Worm (Caenorhabditis elegans) whole organism, young adult: Measurements from ENCODE around the gene dhs-18.

Source experiments
- F23B12.7 ChIP-seq: sonication (generic microtip); optimal IDR thresholded peaks from 2 replicates; lab custom pipeline; 2017; ENCODE audit warnings: missing genetic modification characterization, mild to moderate bottlenecking, missing compliant biosample characterization, antibody characterized with exemption, moderate library complexity; ENCODE audit not compliant: insufficient read depth
- F33H1.4 ChIP-seq: fragments of 200-800 bp; sonication (Bioruptor generic); IDR thresholded peaks from 2 replicates; pipeline ENCODE4 v1.3.6; 2022; ENCODE audit warnings: missing genetic modification reagents, missing genetic modification characterization, missing compliant biosample characterization
- egrh-3 ChIP-seq: fragments of 200-800 bp; sonication (Bioruptor generic); IDR thresholded peaks from 2 replicates; pipeline ENCODE4 v1.3.6; 2022; ENCODE audit warnings: missing genetic modification reagents, missing genetic modification characterization, missing compliant biosample characterization
- lsy-27 ChIP-seq: sonication (generic microtip); optimal IDR thresholded peaks from 2 replicates; lab custom pipeline; 2017; ENCODE audit warnings: missing genetic modification characterization, mild to moderate bottlenecking, missing compliant biosample characterization, antibody characterized with exemption, missing genotype, borderline replicate concordance; ENCODE audit not compliant: insufficient read depth
- nfya-1 ChIP-seq: sonication (generic microtip); optimal IDR thresholded peaks from 2 replicates; lab custom pipeline; 2017; ENCODE audit warnings: antibody characterized with exemption, missing compliant biosample characterization, missing genetic modification characterization, borderline replicate concordance; ENCODE audit not compliant: insufficient read depth
- nfyb-1 ChIP-seq: fragments of 200-800 bp; sonication (Bioruptor generic); IDR thresholded peaks from 2 replicates; pipeline ENCODE4 v1.3.6; 2022; ENCODE audit warnings: missing genetic modification reagents, missing genetic modification characterization, missing compliant biosample characterization

DNA sequence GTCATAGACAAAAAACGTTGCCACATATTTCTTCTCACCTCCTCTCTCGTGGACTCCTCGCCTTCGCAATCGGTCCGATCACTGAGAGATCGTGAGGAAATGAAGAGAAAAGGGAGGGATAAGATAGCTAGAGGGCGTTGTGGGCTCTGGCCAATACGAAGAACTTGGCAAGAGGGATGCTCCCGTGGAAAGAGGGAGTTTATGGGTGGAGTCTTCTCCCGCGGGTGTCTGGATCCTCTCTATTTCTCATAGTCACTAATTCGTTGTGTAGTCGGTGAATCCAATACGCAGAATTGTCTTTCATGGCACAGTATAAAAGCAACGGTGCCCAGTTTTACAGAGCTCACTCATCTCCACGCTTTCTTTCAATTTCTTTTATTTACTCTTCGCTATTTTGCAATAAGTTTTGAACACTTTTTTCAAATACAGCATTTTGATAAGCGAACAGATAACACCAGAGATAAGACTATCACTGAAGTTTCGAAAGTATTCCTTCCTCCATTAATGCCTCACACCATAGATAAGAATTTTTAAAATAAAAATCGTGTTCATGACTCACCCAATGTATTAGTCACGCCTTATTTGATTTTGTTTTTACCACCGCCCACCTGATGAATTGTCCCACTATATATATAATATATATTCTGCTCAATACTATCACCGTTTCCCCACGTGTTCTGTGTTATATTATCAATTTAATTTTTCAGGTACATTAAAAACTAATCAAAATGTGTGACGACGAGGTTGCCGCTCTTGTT lies 33.9 kb upstream of the dhs-18 start, which contains the start of gene act-1:
- TF ChIP-seq egrh-3 (GFP tag; lab: Robert Waterston, UW) (no peak), F33H1.4 (no peak), nfyb-1 (GFP tag; lab: Robert Waterston, UW) (no peak), F23B12.7 (tag; lab: Kevin White, UChicago) (no peak), lsy-27 (tag; lab: Kevin White, UChicago) (no peak), nfya-1 (no peak)
